Fruit fly (Drosophila melanogaster): ENCODE measurements around the gene CG31886.
A peak's percentile ranks its signal among the peaks of the same experiment; 100 is the strongest.

CG31886 gene

DNA sequence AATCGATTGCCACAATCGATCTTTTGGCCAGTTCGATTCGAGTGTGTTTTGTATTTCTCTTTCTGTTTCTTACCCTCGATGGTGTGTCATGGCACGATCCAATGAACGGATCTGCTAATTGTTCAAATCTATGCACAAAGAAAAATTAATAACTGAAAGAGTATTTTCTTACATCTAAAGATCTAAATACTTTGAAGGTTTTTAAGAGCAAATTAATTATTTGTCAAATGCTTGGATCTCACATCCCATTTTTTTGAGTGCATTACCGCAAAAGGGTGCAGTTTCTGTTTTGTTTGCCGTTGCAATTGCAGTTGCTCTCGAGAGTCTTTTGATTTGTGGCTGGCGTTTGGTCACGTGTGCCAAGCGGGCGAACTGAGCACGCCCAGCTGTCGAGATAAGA lies 36.9 kb downstream of the CG31886 start (continued):
- TF ChIP-seq cyc (GFP tag; optimal IDR thresholded peaks at IDR 0.05) (no peak), achi (GFP tag; optimal IDR thresholded peaks at IDR 0.05) (peak; percentile 3), svp (GFP tag) (peak; percentile 53), Sox14 (GFP tag; optimal IDR thresholded peaks at IDR 0.05) (no peak), ss (GFP tag; optimal IDR thresholded peaks at IDR 0.05) (no peak), Blimp-1 (GFP tag; optimal IDR thresholded peaks at IDR 0.05) (no peak), CG10669 (GFP tag; optimal IDR thresholded peaks at IDR 0.05) (no peak), Eip93F (GFP tag; optimal IDR thresholded peaks at IDR 0.05) (no peak), CG31627 (GFP tag; optimal IDR thresholded peaks at IDR 0.05) (no peak), CG11762 (GFP tag; optimal IDR thresholded peaks at IDR 0.05; ENCODE audit: insufficient read depth) (no peak), CG32006 (GFP tag; optimal IDR thresholded peaks at IDR 0.05) (peak; percentile 25), CG34406 (GFP tag; optimal IDR thresholded peaks at IDR 0.05) (no peak), CG16779 (tag; optimal IDR thresholded peaks at IDR 0.05) (no peak), CG8119 (GFP tag; IDR thresholded peaks at IDR 0.05) (0 out of 3 replicates have a peak, but pooled peaks have one; percentile 26)

DNA sequence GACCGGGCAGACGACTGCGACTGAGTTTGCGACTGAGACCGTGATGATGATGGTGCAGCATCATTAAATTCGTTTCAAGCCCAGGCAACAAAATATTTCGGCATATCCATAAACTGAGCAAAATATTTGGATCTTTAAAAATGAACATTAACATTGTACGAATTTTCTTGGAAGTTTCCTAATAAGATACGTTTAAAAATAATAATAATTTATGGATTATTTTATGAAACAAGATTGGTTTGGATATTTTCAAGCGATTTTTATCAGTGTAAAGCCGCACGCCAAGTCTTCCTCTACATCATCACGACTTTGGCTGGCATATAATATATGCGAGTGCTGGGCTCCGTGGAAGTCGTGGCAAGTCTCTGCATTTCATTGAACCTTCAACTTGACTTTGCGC lies 38.6 kb downstream of the CG31886 start:
- peak; percentile 85 for TF ChIP-seq CG3919 (GFP tag; optimal IDR thresholded peaks at IDR 0.05)
- peak; percentile 77 for TF ChIP-seq CG8632 (GFP tag; optimal IDR thresholded peaks at IDR 0.05)
- peak; percentile 56 for TF ChIP-seq Eip93F (GFP tag; optimal IDR thresholded peaks at IDR 0.05)
- TF ChIP-seq spab (GFP tag; optimal IDR thresholded peaks at IDR 0.05), result peak; percentile 59
- TF ChIP-seq fd85E (GFP tag; optimal IDR thresholded peaks at IDR 0.05), result no peak
- TF ChIP-seq Met (GFP tag; optimal IDR thresholded peaks at IDR 0.05), result peak; percentile 63
- peak; percentile 96 for TF ChIP-seq Eip78C (GFP tag)
- TF ChIP-seq CG34406 (GFP tag; optimal IDR thresholded peaks at IDR 0.05), result peak; percentile 82
- TF ChIP-seq CG6163 (GFP tag; IDR thresholded peaks at IDR 0.05), result peak; percentile 86
- peak; percentile 56 for TF ChIP-seq Gug (GFP tag; IDR thresholded peaks at IDR 0.05)
- peak; percentile 76 for TF ChIP-seq Hr4 (GFP tag; optimal IDR thresholded peaks at IDR 0.05)
- peak; percentile 80 for TF ChIP-seq Eip75B (GFP tag; optimal IDR thresholded peaks at IDR 0.05)
- TF ChIP-seq CG15336 (GFP tag; IDR thresholded peaks at IDR 0.05), result peak; percentile 85
- TF ChIP-seq salr (GFP tag; optimal IDR thresholded peaks at IDR 0.05), result peak; percentile 36 to 55
- peak; percentile 33 for TF ChIP-seq CG1621 (tag; optimal IDR thresholded peaks at IDR 0.05)
- TF ChIP-seq CG11294 (GFP tag; IDR thresholded peaks at IDR 0.05), result peak; percentile 41; the same call in 1 of the 2 replicates
- peak; percentile 77 for TF ChIP-seq CG8319 (GFP tag; optimal IDR thresholded peaks at IDR 0.05)
- TF ChIP-seq svp (GFP tag), result peak; percentile 91
- TF ChIP-seq CG6276 (GFP tag; optimal IDR thresholded peaks at IDR 0.05), result peak; percentile 60
- peak; percentile 83 for TF ChIP-seq achi (GFP tag; optimal IDR thresholded peaks at IDR 0.05)
- peak; percentile 69 to 78 for TF ChIP-seq ss (GFP tag; optimal IDR thresholded peaks at IDR 0.05)
- TF ChIP-seq vri (GFP tag; optimal IDR thresholded peaks at IDR 0.05), result peak; percentile 76
- TF ChIP-seq Lpt (GFP tag; optimal IDR thresholded peaks at IDR 0.05), result peak; percentile 61
- TF ChIP-seq Blimp-1 (GFP tag; optimal IDR thresholded peaks at IDR 0.05), result peak; percentile 24
- peak; percentile 80 for TF ChIP-seq CG8119 (GFP tag; IDR thresholded peaks at IDR 0.05)
- TF ChIP-seq CG10631 (GFP tag; optimal IDR thresholded peaks at IDR 0.05), result peak; percentile 78
- peak; percentile 9 for TF ChIP-seq CG6854 (GFP tag; optimal IDR thresholded peaks at IDR 0.05)
- peak; percentile 31 for TF ChIP-seq Sox15 (GFP tag; optimal IDR thresholded peaks at IDR 0.05)
- TF ChIP-seq CG31627 (GFP tag; optimal IDR thresholded peaks at IDR 0.05), result peak; percentile 58
- TF ChIP-seq CG3032 (tag; optimal IDR thresholded peaks at IDR 0.05), result peak; percentile 81
- TF ChIP-seq eg (GFP tag; IDR thresholded peaks at IDR 0.05), result peak; percentile 72
- peak; percentile 73 for TF ChIP-seq CG10669 (GFP tag; optimal IDR thresholded peaks at IDR 0.05)
- TF ChIP-seq fkh (GFP tag; optimal IDR thresholded peaks at IDR 0.05), result no peak
- peak; percentile 84 for TF ChIP-seq Ets96B (tag; optimal IDR thresholded peaks at IDR 0.05)
- TF ChIP-seq acj6 (GFP tag; optimal IDR thresholded peaks at IDR 0.05), result peak; percentile 78
- peak; percentile 63 for TF ChIP-seq CG6808 (GFP tag; optimal IDR thresholded peaks at IDR 0.05)
- peak; percentile 46 for TF ChIP-seq CG9139 (GFP tag; optimal IDR thresholded peaks at IDR 0.05)
- TF ChIP-seq lz (GFP tag; optimal IDR thresholded peaks at IDR 0.05), result peak; percentile 72
- peak; percentile 55 for TF ChIP-seq Hr39 (GFP tag; optimal IDR thresholded peaks at IDR 0.05)
- peak; percentile 72 for TF ChIP-seq CG11762 (GFP tag; optimal IDR thresholded peaks at IDR 0.05; ENCODE audit: insufficient read depth)
- TF ChIP-seq CG4318 (GFP tag; optimal IDR thresholded peaks at IDR 0.05), result peak; percentile 57
- TF ChIP-seq CG6792 (GFP tag; optimal IDR thresholded peaks at IDR 0.05), result peak; percentile 84
- peak; percentile 64 for TF ChIP-seq CG7368 (GFP tag; optimal IDR thresholded peaks at IDR 0.05)
- TF ChIP-seq fd59A (GFP tag; optimal IDR thresholded peaks at IDR 0.05), result peak; percentile 49
- TF ChIP-seq Hr38 (GFP tag; optimal IDR thresholded peaks at IDR 0.05), result no peak

Measured in whole organism, prepupa.